Worm (Caenorhabditis elegans) whole organism, L4/young adult: ENCODE measurements around the gene magu-4.

Experiments
- W03F9.2 ChIP-seq: fragments of 150-350 bp; optimal IDR thresholded peaks from 2 replicates; lab custom pipeline; 2014; ENCODE audit warnings: missing biosample characterization, missing genetic modification characterization
- dao-5 ChIP-seq: sonication (generic microtip); optimal IDR thresholded peaks from 2 replicates; lab custom pipeline; 2016; ENCODE audit warnings: missing genotype, missing genetic modification characterization, moderate library complexity, missing compliant biosample characterization
- him-1 ChIP-seq: sonication (generic microtip); optimal IDR thresholded peaks from 2 replicates; lab custom pipeline; 2016; ENCODE audit warnings: missing genotype, missing genetic modification reagents, missing genetic modification characterization, missing compliant biosample characterization

- TF ChIP-seq him-1 (no peak), dao-5 (tag; lab: Kevin White, UChicago) (no peak), W03F9.2 (tag; lab: Kevin White, UChicago) (no peak)
Measured at ce11 chrIV:10022991-10023390, 13.4 kb downstream of the magu-4 start, which contains the start of gene F44D12.8.
